Worm (Caenorhabditis elegans) whole organism, L2 larva: Measurements from ENCODE around the gene str-260.

ENCODE experiments used
- C34F6.9 ChIP-seq: fragments of 150-350 bp; optimal IDR thresholded peaks from 2 replicates; lab custom pipeline; 2014; ENCODE audit warnings: missing biosample characterization, missing genetic modification characterization
- Y55F3AM.14 ChIP-seq: fragments of 200-800 bp; sonication (Bioruptor generic); optimal IDR thresholded peaks from 2 replicates; lab custom pipeline; 2018; ENCODE audit warnings: mild to moderate bottlenecking, missing genetic modification characterization, missing compliant biosample characterization
- ZK546.5 ChIP-seq: sonication (generic microtip); optimal IDR thresholded peaks from 2 replicates; lab custom pipeline; 2017; ENCODE audit warnings: missing biosample characterization, missing genetic modification characterization
- aly-2 ChIP-seq: fragments of 150-350 bp; optimal IDR thresholded peaks from 2 replicates; lab custom pipeline; 2014; ENCODE audit warnings: missing biosample characterization, missing genetic modification characterization
- blmp-1 ChIP-seq: sonication (generic microtip); optimal IDR thresholded peaks from 2 replicates; lab custom pipeline; 2017; ENCODE audit warnings: missing genetic modification characterization, mild to moderate bottlenecking, missing compliant biosample characterization, antibody characterized with exemption, moderate library complexity; ENCODE audit not compliant: insufficient read depth
- ceh-82 ChIP-seq: fragments of 150-350 bp; optimal IDR thresholded peaks from 2 replicates; lab custom pipeline; 2014; ENCODE audit warnings: missing biosample characterization, missing genetic modification characterization
- crh-2 ChIP-seq: sonication (generic microtip); optimal IDR thresholded peaks from 2 replicates; lab custom pipeline; 2017; ENCODE audit warnings: missing biosample characterization, missing genetic modification characterization
- dmd-4 ChIP-seq: sonication (generic microtip); optimal IDR thresholded peaks from 2 replicates; lab custom pipeline; 2017; ENCODE audit warnings: missing biosample characterization, missing genetic modification characterization
- egl-27 ChIP-seq: sonication (generic microtip); optimal IDR thresholded peaks from 3 replicates; lab custom pipeline; 2017; ENCODE audit warnings: missing biosample characterization, missing genetic modification reagents, missing genetic modification characterization
- elt-1 ChIP-seq: fragments of 150-350 bp; optimal IDR thresholded peaks from 2 replicates; lab custom pipeline; 2014; ENCODE audit warnings: missing biosample characterization, missing genetic modification characterization
- elt-3 ChIP-seq: sonication (generic microtip); optimal IDR thresholded peaks from 2 replicates; lab custom pipeline; 2017; ENCODE audit warnings: missing biosample characterization, missing genetic modification characterization
- fos-1 ChIP-seq: fragments of 150-350 bp; optimal IDR thresholded peaks from 2 replicates; lab custom pipeline; 2014; ENCODE audit warnings: missing biosample characterization, missing genetic modification characterization
- gmeb-1 ChIP-seq: fragments of 150-350 bp; optimal IDR thresholded peaks from 2 replicates; lab custom pipeline; 2014; ENCODE audit warnings: missing biosample characterization, missing genetic modification characterization
- lin-11 ChIP-seq: fragments of 150-350 bp; sonication (generic microtip); optimal IDR thresholded peaks from 2 replicates; lab custom pipeline; 2014; ENCODE audit warnings: missing biosample characterization, missing genetic modification characterization, inconsistent platforms, mixed read lengths
- lin-39 ChIP-seq: fragments of 150-350 bp; optimal IDR thresholded peaks from 2 replicates; lab custom pipeline; 2014; ENCODE audit warnings: missing biosample characterization, missing genetic modification reagents, missing genetic modification characterization
- lsy-2 ChIP-seq, 2 experiments: fragments of 150-350 bp in 1 of 2; sonication (generic microtip) in 1 of 2; optimal IDR thresholded peaks; 2 replicates each; lab custom pipeline; 2014 to 2017; ENCODE audit warnings: missing biosample characterization in 2 of 2, missing genetic modification characterization in 2 of 2
- mab-5 ChIP-seq: fragments of 150-350 bp; optimal IDR thresholded peaks from 2 replicates; lab custom pipeline; 2014; ENCODE audit warnings: missing biosample characterization, missing genetic modification characterization
- mbf-1 ChIP-seq: sonication (generic microtip); optimal IDR thresholded peaks from 2 replicates; lab custom pipeline; 2017; ENCODE audit warnings: missing biosample characterization, missing genetic modification characterization
- mdl-1 ChIP-seq, 2 experiments: fragments of 150-350 bp in 1 of 2; sonication (generic microtip) in 1 of 2; optimal IDR thresholded peaks; 2 replicates each; lab custom pipeline; 2017; ENCODE audit warnings: missing biosample characterization in 2 of 2, missing genetic modification characterization in 2 of 2
- nhr-10 ChIP-seq: sonication (generic microtip); optimal IDR thresholded peaks from 2 replicates; lab custom pipeline; 2017; ENCODE audit warnings: missing biosample characterization, missing genetic modification characterization
- nhr-12 ChIP-seq: fragments of 150-350 bp; optimal IDR thresholded peaks from 2 replicates; lab custom pipeline; 2014; ENCODE audit warnings: missing biosample characterization, missing genetic modification characterization
- nhr-21 ChIP-seq: fragments of 150-350 bp; optimal IDR thresholded peaks from 2 replicates; lab custom pipeline; 2014; ENCODE audit warnings: missing biosample characterization, missing genetic modification characterization
- nhr-23 ChIP-seq: fragments of 150-350 bp; optimal IDR thresholded peaks from 2 replicates; lab custom pipeline; 2014; ENCODE audit warnings: missing biosample characterization, missing genetic modification reagents, missing genetic modification characterization
- nhr-237 ChIP-seq: fragments of 150-350 bp; optimal IDR thresholded peaks from 2 replicates; lab custom pipeline; 2014; ENCODE audit warnings: missing biosample characterization, missing genetic modification characterization
- nhr-6 ChIP-seq: fragments of 150-350 bp; optimal IDR thresholded peaks from 2 replicates; lab custom pipeline; 2014; ENCODE audit warnings: missing biosample characterization, missing genetic modification characterization
- nhr-77 ChIP-seq: fragments of 150-350 bp; optimal IDR thresholded peaks from 2 replicates; lab custom pipeline; 2014; ENCODE audit warnings: missing biosample characterization, missing genetic modification characterization
- peb-1 ChIP-seq: fragments of 150-350 bp; optimal IDR thresholded peaks from 2 replicates; lab custom pipeline; 2014; ENCODE audit warnings: missing biosample characterization, missing genetic modification characterization
- sem-4 ChIP-seq: fragments of 150-350 bp; optimal IDR thresholded peaks from 2 replicates; lab custom pipeline; 2014; ENCODE audit warnings: missing biosample characterization, missing genetic modification reagents, missing genetic modification characterization
- skn-1 ChIP-seq: sonication (generic microtip); optimal IDR thresholded peaks from 2 replicates; lab custom pipeline; 2017; ENCODE audit warnings: missing biosample characterization, missing genetic modification characterization
- sma-9 ChIP-seq, 2 experiments: fragments of 150-350 bp in 1 of 2; sonication (generic microtip) in 1 of 2; optimal IDR thresholded peaks; 2 replicates each; lab custom pipeline; 2014 to 2016; ENCODE audit warnings: missing genetic modification characterization in 2 of 2, mild to moderate bottlenecking in 1 of 2, missing biosample characterization in 1 of 2, missing compliant biosample characterization in 1 of 2, missing genetic modification reagents in 1 of 2, moderate library complexity in 1 of 2
- snpc-4 ChIP-seq: fragments of 150-350 bp; optimal IDR thresholded peaks from 2 replicates; lab custom pipeline; 2014; ENCODE audit warnings: missing biosample characterization, missing genetic modification characterization
- unc-39 ChIP-seq: fragments of 150-350 bp; optimal IDR thresholded peaks from 2 replicates; lab custom pipeline; 2014; ENCODE audit warnings: missing biosample characterization, missing genetic modification characterization
- unc-55 ChIP-seq: fragments of 150-350 bp; sonication (generic microtip); optimal IDR thresholded peaks from 3 replicates; lab custom pipeline; 2014; ENCODE audit warnings: missing biosample characterization, missing genetic modification reagents, missing genetic modification characterization
- unc-62 ChIP-seq: fragments of 150-350 bp; optimal IDR thresholded peaks from 2 replicates; lab custom pipeline; 2014; ENCODE audit warnings: missing biosample characterization, missing genetic modification reagents, missing genetic modification characterization
- zag-1 ChIP-seq: fragments of 150-350 bp; optimal IDR thresholded peaks from 2 replicates; lab custom pipeline; 2014; ENCODE audit warnings: missing biosample characterization, missing genetic modification characterization
- ztf-1 ChIP-seq: fragments of 200-800 bp; sonication (Bioruptor generic); conservative IDR thresholded peaks from 2 replicates; pipeline ENCODE4 v1.3.6; 2022; ENCODE audit warnings: missing genetic modification characterization, missing compliant biosample characterization
- ztf-11 ChIP-seq: sonication (generic microtip); optimal IDR thresholded peaks from 2 replicates; lab custom pipeline; 2017; ENCODE audit warnings: missing biosample characterization, missing genetic modification characterization
- ztf-4 ChIP-seq: fragments of 150-350 bp; optimal IDR thresholded peaks from 2 replicates; lab custom pipeline; 2014; ENCODE audit warnings: missing biosample characterization, missing genetic modification characterization

The str-260 gene

DNA sequence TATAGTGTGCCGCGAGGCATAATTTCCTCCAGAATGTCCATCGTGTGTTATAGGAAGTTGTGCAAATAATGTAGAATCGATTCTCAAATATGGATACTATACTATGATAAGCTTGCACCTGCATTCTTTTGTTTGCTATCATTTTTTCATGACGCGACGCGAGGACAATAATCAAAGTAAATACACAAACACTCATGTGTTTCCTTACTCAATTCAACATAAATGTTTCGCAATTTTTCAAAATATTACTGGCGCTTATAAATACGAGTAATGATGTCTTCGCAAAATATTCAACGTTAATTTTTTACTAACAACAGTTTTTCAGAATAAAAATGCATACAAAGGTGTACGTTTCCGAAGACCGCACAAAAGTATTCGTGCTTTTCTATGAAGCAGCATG lies 3.7 kb upstream of the str-260 start, which contains the start of gene irg-1:
Gene irg-1, plus strand, starts transcription at position 326 of the 400 bp plus-strand sequence.
- TF ChIP-seq fos-1 (tag; lab: Kevin White, UChicago) (no peak), elt-3 (tag; lab: Kevin White, UChicago) (no peak), elt-1 (tag; lab: Kevin White, UChicago) (no peak), peb-1 (no peak), nhr-21 (tag; lab: Kevin White, UChicago) (no peak), ztf-1 (GFP tag; lab: Robert Waterston, UW) (no peak), blmp-1 (tag; lab: Kevin White, UChicago) (no peak), crh-2 (no peak), lsy-2 (tag; optimal IDR thresholded peaks at IDR 0.05; lab: Kevin White, UChicago) (no peak), nhr-237 (tag; lab: Kevin White, UChicago) (no peak), sem-4 (no peak), gmeb-1 (tag; lab: Kevin White, UChicago) (no peak), Y55F3AM.14 (GFP tag; lab: Kevin White, UChicago) (no peak), unc-55 (GFP tag; lab: Kevin White, UChicago) (no peak), egl-27 (tag; lab: Kevin White, UChicago) (no peak), unc-62 (GFP tag; lab: Kevin White, UChicago) (no peak), ztf-11 (tag; lab: Kevin White, UChicago) (no peak), nhr-23 (tag; lab: Kevin White, UChicago) (no peak), lin-39 (tag; lab: Kevin White, UChicago) (no peak), mdl-1 (tag; optimal IDR thresholded peaks at IDR 0.05; lab: Kevin White, UChicago) (no peak)

DNA sequence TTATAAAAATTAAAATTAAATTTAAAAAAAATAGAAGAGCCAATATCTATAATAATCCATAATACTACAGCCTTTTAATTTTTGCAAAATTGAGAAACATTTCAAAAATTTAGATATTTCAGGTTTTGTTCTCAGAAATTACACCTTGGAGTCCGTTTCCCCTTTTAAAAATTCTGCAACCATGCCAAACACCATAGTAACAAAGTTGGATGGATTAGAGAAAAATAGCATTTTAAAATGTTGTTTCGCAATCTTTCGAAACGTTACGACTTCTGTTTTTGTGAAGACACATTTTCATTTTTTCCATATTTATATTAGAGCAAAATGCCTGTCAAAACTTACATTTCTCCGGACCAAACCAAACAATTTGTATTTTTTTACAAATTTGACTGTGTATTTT lies 2.0 kb upstream of the str-260 start, which contains the start of gene T24A6.7:
Gene T24A6.7, plus strand, starts transcription at position 301 of the 400 bp plus-strand sequence.
- TF ChIP-seq unc-39 (tag; lab: Kevin White, UChicago) (no peak), unc-55 (GFP tag; lab: Kevin White, UChicago) (no peak), C34F6.9 (no peak), egl-27 (tag; lab: Kevin White, UChicago) (no peak), dmd-4 (tag; lab: Kevin White, UChicago) (no peak), snpc-4 (tag; lab: Kevin White, UChicago) (no peak), nhr-12 (no peak), mab-5 (tag; lab: Kevin White, UChicago) (no peak), lin-39 (tag; lab: Kevin White, UChicago) (no peak), elt-3 (tag; lab: Kevin White, UChicago) (no peak), ceh-82 (tag; lab: Kevin White, UChicago) (no peak), zag-1 (tag; lab: Kevin White, UChicago) (no peak), ZK546.5 (tag; lab: Kevin White, UChicago) (no peak), nhr-77 (tag; lab: Kevin White, UChicago) (no peak)

ce11 chrV:3530403-3530802 lies 3.4 kb downstream of the str-260 start, which contains the start of gene srbc-66:
srbc-66 (plus strand) TSS chrV:3530703.
- TF ChIP-seq nhr-12 = no peak
- no peak for TF ChIP-seq elt-1 (tag; lab: Kevin White, UChicago)
- TF ChIP-seq ztf-4 (tag; lab: Kevin White, UChicago) = no peak
- TF ChIP-seq nhr-6 (tag; lab: Kevin White, UChicago) = no peak
- no peak for TF ChIP-seq mbf-1 (tag; lab: Kevin White, UChicago)
- TF ChIP-seq aly-2 (tag; lab: Kevin White, UChicago) = no peak
- TF ChIP-seq mdl-1 (tag; optimal IDR thresholded peaks at IDR 0.05; lab: Kevin White, UChicago) = no peak
- TF ChIP-seq nhr-10 = no peak
- no peak for TF ChIP-seq lin-11 (tag; lab: Kevin White, UChicago)
- TF ChIP-seq nhr-23 (tag; lab: Kevin White, UChicago) = no peak
- TF ChIP-seq unc-62 (GFP tag; lab: Kevin White, UChicago) = no peak
- TF ChIP-seq blmp-1 (tag; lab: Kevin White, UChicago) = no peak
- no peak for TF ChIP-seq sem-4
- no peak for TF ChIP-seq unc-39 (tag; lab: Kevin White, UChicago)
- TF ChIP-seq gmeb-1 (tag; lab: Kevin White, UChicago) = no peak
- TF ChIP-seq unc-55 (GFP tag; lab: Kevin White, UChicago) = no peak
- no peak for TF ChIP-seq skn-1 (tag; lab: Kevin White, UChicago)
- TF ChIP-seq sma-9 (GFP tag; optimal IDR thresholded peaks at IDR 0.05; lab: Kevin White, UChicago) = no peak
- no peak for TF ChIP-seq sma-9 (tag; optimal IDR thresholded peaks at IDR 0.05; lab: Kevin White, UChicago)
- TF ChIP-seq, all 48 proteins: peak for 0
